Fruit fly (Drosophila melanogaster): ENCODE measurements around the gene CG9117.

DNA sequence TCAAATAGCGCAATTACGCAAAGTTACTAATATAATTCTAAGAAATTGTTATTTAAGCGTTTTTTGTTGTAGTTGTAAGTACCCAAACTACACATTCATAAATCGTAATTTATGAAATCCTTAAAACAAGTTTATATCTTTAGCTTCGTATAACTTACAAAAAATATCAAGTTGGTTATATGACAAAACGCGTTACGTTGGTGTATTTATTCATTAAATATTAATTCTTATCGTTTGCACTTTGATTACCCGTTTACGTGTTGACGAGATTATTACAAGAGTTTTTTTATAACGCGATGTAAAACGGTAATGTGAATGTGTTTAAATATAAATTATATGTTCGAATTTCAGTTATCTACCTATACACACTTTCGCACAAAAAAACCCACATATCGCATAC, 39.9 kb upstream of the CG9117 start:
- TF ChIP-seq Mio (GFP tag; optimal IDR thresholded peaks at IDR 0.05): no peak
- TF ChIP-seq Myc (optimal IDR thresholded peaks at IDR 0.05): no peak
